Fruit fly (Drosophila melanogaster): Measurements from ENCODE around the gene CG7131.

DNA sequence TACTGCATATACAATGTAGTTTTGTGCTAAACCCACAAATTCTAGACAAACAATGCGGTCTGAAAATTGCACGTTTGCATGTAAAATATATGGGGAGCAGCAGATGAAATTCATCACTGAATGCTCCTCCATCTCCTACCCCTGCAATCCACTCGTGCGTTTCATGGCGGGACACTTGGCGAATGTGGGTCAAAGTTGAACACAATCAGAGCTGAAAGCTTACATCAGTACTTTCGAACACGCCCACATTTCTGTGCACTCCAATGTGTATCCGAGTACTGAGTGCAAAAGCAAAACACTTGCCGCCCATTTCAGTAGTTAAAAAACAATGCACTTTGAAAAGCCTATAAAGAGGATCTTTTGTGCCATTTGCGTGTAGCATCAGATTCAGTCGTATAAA lies 8.2 kb upstream of the CG7131 start:
- TF ChIP-seq dsf (GFP tag; optimal IDR thresholded peaks at IDR 0.05; ENCODE audit: borderline replicate concordance), result no peak
- TF ChIP-seq CrebA (GFP tag; optimal IDR thresholded peaks at IDR 0.05; ENCODE audit: borderline replicate concordance), result no peak
- no peak for TF ChIP-seq Myc (optimal IDR thresholded peaks at IDR 0.05)

All from whole organism, wandering third instar larva.